Fruit fly (Drosophila melanogaster): Measurements from ENCODE around the gene ich.

dm6 chr3R:8970707-8971106 is 7.9 kb upstream of the ich start:
- no peak for TF ChIP-seq CG1620 (GFP tag; optimal IDR thresholded peaks at IDR 0.05)
- no peak for TF ChIP-seq tj (GFP tag; optimal IDR thresholded peaks at IDR 0.05)
- no peak for TF ChIP-seq CG12768 (GFP tag; optimal IDR thresholded peaks at IDR 0.05)
- TF ChIP-seq cnc (optimal IDR thresholded peaks at IDR 0.05) = no peak
- TF ChIP-seq kay (GFP tag; ENCODE audit: borderline replicate concordance) = no peak
- no peak for TF ChIP-seq Hr96 (GFP tag; optimal IDR thresholded peaks at IDR 0.05)
- TF ChIP-seq Clk (GFP tag; optimal IDR thresholded peaks at IDR 0.05) = no peak
- no peak for TF ChIP-seq bab1 (GFP tag; optimal IDR thresholded peaks at IDR 0.05)
- TF ChIP-seq CG11617 (GFP tag; optimal IDR thresholded peaks at IDR 0.05) = no peak
- no peak for TF ChIP-seq CG7045 (GFP tag; optimal IDR thresholded peaks at IDR 0.05)
- no peak for TF ChIP-seq cic (GFP tag; optimal IDR thresholded peaks at IDR 0.05)
- TF ChIP-seq CG5204 (GFP tag; optimal IDR thresholded peaks at IDR 0.05) = no peak
- TF ChIP-seq Mnt (GFP tag; optimal IDR thresholded peaks at IDR 0.05) = no peak
